Worm (Caenorhabditis elegans) whole organism, midembryonic: ENCODE measurements around the gene cdc-37.
A peak's percentile ranks its signal among the peaks of the same experiment; 100 is the strongest.
"Not testable (repeated sequence)": the region's sequence is repeated elsewhere in the genome, so short reads cannot be mapped to it uniquely, and the experiment has no call there.

Experiments used
- T22C8.4 ChIP-seq: fragments of 200-800 bp; sonication (Bioruptor generic); IDR thresholded peaks from 2 replicates; pipeline ENCODE4 v1.3.6; 2022; ENCODE audit warnings: missing genetic modification characterization, missing compliant biosample characterization
- cog-1 ChIP-seq: sonication (generic microtip); optimal IDR thresholded peaks from 2 replicates; lab custom pipeline; 2016; ENCODE audit warnings: missing genetic modification characterization, missing compliant biosample characterization
- flt-1 ChIP-seq: fragments of 200-800 bp; sonication (Bioruptor generic); IDR thresholded peaks from 2 replicates; pipeline ENCODE4 v1.3.6; 2022; ENCODE audit warnings: missing genetic modification characterization, missing compliant biosample characterization
- klf-2 ChIP-seq: fragments of 200-800 bp; sonication (Bioruptor generic); conservative IDR thresholded peaks from 2 replicates; pipeline ENCODE4 v1.3.6; 2022; ENCODE audit warnings: missing genetic modification reagents, missing genetic modification characterization, missing compliant biosample characterization
- med-1 ChIP-seq: sonication (generic microtip); optimal IDR thresholded peaks from 2 replicates; lab custom pipeline; 2017; ENCODE audit warnings: missing genetic modification characterization, mild to moderate bottlenecking, missing compliant biosample characterization, antibody characterized with exemption, missing genetic modification reagents; ENCODE audit not compliant: insufficient read depth
- ref-1 ChIP-seq: fragments of 200-800 bp; sonication (Bioruptor generic); conservative IDR thresholded peaks from 2 replicates; pipeline ENCODE4 v1.3.6; 2022; ENCODE audit warnings: missing genetic modification reagents, missing genetic modification characterization, missing compliant biosample characterization
- tab-1 ChIP-seq: fragments of 200-800 bp; sonication (Bioruptor generic); IDR thresholded peaks from 2 replicates; pipeline ENCODE4 v1.3.6; 2022; ENCODE audit warnings: missing genetic modification characterization, missing compliant biosample characterization
- ztf-23 ChIP-seq: fragments of 200-800 bp; sonication (Bioruptor generic); IDR thresholded peaks from 2 replicates; pipeline ENCODE4 v1.3.6; 2022; ENCODE audit warnings: missing genetic modification reagents, missing genetic modification characterization, missing compliant biosample characterization
- ztf-29 ChIP-seq: fragments of 200-800 bp; sonication (Bioruptor generic); IDR thresholded peaks from 2 replicates; pipeline ENCODE4 v1.3.6; 2022; ENCODE audit warnings: missing genetic modification reagents, missing genetic modification characterization, missing compliant biosample characterization

The cdc-37 gene

ce11 chrII:608757-609156 lies 28.4 kb upstream of the cdc-37 start, which contains the start of gene W04H10.1:
TSS of gene W04H10.1 (plus strand) at chrII:609057.
- TF ChIP-seq ztf-23 (GFP tag; lab: Robert Waterston, UW) (no peak), klf-2 (GFP tag; lab: Robert Waterston, UW) (no peak), flt-1 (GFP tag; lab: Robert Waterston, UW) (no peak), tab-1 (GFP tag; lab: Robert Waterston, UW) (no peak), ztf-29 (GFP tag; lab: Robert Waterston, UW) (no peak), T22C8.4 (GFP tag; lab: Robert Waterston, UW) (no peak), cog-1 (no peak), ref-1 (no peak), med-1 (no peak)

ce11 chrII:608341-608740 lies 27.9 kb upstream of the cdc-37 start, which contains the start of gene W04H10.6:
TSS of gene W04H10.6 (minus strand) at chrII:608441.
- TF ChIP-seq flt-1 (GFP tag; lab: Robert Waterston, UW): no peak
- TF ChIP-seq med-1: no peak
- TF ChIP-seq tab-1 (GFP tag; lab: Robert Waterston, UW): no peak
- TF ChIP-seq ztf-23 (GFP tag; lab: Robert Waterston, UW): no peak
- no peak for TF ChIP-seq cog-1
- TF ChIP-seq klf-2 (GFP tag; lab: Robert Waterston, UW): no peak
- TF ChIP-seq T22C8.4 (GFP tag; lab: Robert Waterston, UW): no peak
- no peak for TF ChIP-seq ztf-29 (GFP tag; lab: Robert Waterston, UW)
- TF ChIP-seq ref-1: no peak

DNA sequence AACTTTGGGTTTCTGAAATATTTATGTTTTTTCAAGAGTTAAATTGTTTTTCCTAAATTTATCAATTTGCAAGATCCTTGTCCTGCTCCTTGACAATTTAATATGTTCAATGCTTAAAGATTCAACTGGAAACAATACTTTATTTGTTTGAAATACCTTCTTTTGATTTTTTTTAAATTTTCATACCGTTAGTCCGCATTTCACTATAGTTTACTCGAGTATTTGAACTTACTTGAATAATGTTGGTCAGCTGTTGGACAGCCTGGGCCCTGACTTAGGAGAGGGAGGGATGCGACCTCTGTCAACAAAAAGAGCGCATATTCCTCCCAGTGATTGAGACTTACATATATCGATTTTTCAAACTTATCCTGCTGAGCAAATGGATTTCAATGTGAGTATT lies 25.6 kb upstream of the cdc-37 start, which contains the start of gene W04H10.5:
Gene W04H10.5 (plus strand): TSS at position 301 of the 400 bp plus-strand sequence.
- TF ChIP-seq flt-1 (GFP tag; lab: Robert Waterston, UW): no peak
- TF ChIP-seq T22C8.4 (GFP tag; lab: Robert Waterston, UW): no peak

DNA sequence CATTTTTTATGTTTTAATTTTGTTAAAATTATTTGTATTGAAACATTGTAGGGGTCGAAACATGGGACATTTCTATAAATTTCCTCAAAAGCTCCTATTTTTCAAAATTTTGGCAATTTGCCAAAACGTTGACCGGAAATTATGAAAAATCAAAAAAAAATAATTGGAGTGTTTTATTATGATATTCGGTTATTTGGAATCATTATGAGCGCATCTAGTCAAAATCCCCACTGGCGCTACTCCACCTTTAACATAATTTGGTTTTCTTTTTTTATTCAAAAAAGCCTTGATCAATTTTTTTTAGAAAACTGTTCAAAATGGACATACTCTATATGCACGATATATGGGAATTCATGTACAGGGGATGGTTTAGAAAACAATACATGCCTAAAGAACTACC lies 24.9 kb upstream of the cdc-37 start, which contains the start of gene W04H10.2:
Gene W04H10.2 (plus strand): TSS at position 301 of the 400 bp plus-strand sequence.
- no peak for TF ChIP-seq T22C8.4 (GFP tag; lab: Robert Waterston, UW)
- no peak for TF ChIP-seq ref-1
- TF ChIP-seq flt-1 (GFP tag; lab: Robert Waterston, UW): no peak
- TF ChIP-seq klf-2 (GFP tag; lab: Robert Waterston, UW): no peak
- TF ChIP-seq med-1: no peak

ce11 chrII:602969-603368 lies 22.6 kb upstream of the cdc-37 start:
- TF ChIP-seq tab-1 (GFP tag; lab: Robert Waterston, UW) (no peak), med-1 (no peak), ztf-29 (GFP tag; lab: Robert Waterston, UW) (no peak), flt-1 (GFP tag; lab: Robert Waterston, UW) (no peak), cog-1 (peak; percentile 64), klf-2 (GFP tag; lab: Robert Waterston, UW) (no peak)

DNA sequence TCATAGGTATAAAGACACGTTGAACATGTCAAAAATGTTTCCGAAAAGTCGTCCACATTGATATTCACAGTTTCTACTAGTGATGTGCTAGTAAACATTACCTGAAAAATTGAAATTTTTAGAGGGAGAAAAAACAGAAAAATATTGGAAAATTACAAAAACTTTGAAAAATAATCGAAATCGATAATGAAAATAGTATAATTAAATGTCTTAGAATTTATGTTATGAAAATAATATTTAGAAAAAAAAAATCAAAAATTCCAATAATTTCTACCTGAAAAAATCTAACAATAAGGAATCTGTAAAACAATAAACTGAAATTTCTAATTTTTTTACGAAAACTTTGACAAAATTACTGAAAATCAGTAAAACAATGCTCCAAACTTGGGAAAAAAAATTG lies 21.6 kb upstream of the cdc-37 start, which contains the start of gene nhl-3:
Gene nhl-3 (minus strand): TSS at position 101 of the 400 bp plus-strand sequence.
- TF ChIP-seq cog-1: no peak

- peak; percentile 43 for TF ChIP-seq cog-1
- TF ChIP-seq ref-1: no peak
Measured at ce11 chrII:601305-601704, 20.9 kb upstream of the cdc-37 start.

ce11 chrII:596702-597101 lies 16.3 kb upstream of the cdc-37 start:
- TF ChIP-seq klf-2 (GFP tag; lab: Robert Waterston, UW) (no peak), ref-1 (no peak), T22C8.4 (GFP tag; lab: Robert Waterston, UW) (no peak), ztf-29 (GFP tag; lab: Robert Waterston, UW) (no peak), med-1 (no peak), tab-1 (GFP tag; lab: Robert Waterston, UW) (no peak)

DNA sequence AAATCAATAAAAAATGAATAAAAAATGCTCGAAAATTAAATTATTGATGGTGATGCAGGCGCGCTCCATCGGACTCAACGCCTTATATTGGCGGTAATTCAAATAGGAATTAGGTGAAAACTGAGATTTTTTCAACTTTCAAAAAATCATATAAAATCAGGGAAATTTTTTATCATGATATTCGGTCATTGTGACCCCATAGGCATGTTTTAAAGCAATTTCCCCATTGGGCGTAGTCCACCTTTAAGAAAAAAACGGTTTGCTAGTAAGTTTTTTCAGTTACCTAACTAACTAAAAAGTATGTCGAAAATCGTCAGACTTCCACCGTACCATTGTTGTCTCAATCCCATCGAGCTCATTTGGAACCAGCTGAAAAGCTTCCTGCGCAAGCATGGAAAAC lies 12.8 kb upstream of the cdc-37 start, which contains the start of gene W08F4.1:
Gene W08F4.1 (plus strand): TSS at position 301 of the 400 bp plus-strand sequence.
- not testable (repeated sequence) for TF ChIP-seq ztf-23, tab-1, klf-2 (GFP tag; lab: Robert Waterston, UW)

DNA sequence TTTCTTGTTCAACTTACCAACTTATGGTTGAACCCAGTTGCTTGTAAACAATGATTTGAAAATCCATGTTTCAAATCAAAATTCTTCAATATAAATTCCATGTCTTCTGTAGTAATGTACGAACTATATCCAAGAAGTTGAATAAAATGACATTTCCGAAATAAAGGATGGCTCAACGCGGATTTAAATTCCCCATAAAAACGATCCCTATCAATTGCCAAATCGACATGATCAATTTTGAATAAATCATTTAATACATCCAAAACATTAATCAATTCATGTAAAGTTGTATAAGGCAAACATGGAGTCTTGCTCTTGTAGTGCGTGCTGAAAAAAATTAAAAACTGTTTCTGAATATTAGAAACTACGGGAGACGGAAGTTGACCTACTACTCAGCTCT lies 10.7 kb upstream of the cdc-37 start, which contains the start of gene W08F4.10:
Gene W08F4.10 (minus strand): TSS at position 101 of the 400 bp plus-strand sequence.
- TF ChIP-seq klf-2 (GFP tag; lab: Robert Waterston, UW): no peak
- TF ChIP-seq tab-1 (GFP tag; lab: Robert Waterston, UW): no peak
- no peak for TF ChIP-seq ztf-29 (GFP tag; lab: Robert Waterston, UW)
- no peak for TF ChIP-seq ztf-23 (GFP tag; lab: Robert Waterston, UW)
- TF ChIP-seq cog-1: no peak
- TF ChIP-seq med-1: no peak
- no peak for TF ChIP-seq ref-1
- TF ChIP-seq T22C8.4 (GFP tag; lab: Robert Waterston, UW): no peak
- no peak for TF ChIP-seq flt-1 (GFP tag; lab: Robert Waterston, UW)

DNA sequence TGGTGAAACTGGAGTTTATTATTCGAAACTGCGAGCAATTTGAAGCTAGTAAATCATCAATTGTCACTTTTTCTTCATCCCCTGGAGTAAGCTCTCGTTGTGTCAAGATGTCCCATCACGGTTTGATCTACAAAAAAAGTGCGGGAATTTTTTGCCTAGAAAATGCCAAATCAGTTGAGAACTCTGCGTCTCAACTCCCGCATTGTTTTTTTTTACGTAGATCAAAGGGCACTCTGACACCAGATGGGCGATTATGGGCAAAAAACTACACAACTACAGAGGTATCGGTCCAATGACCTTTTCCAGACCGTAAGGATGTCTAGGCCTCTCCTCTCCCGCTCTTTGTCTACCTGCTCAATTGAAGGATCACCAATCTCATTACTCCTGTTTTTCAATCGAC lies 7.1 kb upstream of the cdc-37 start, which contains the start of gene fbxb-34:
Gene fbxb-34 (plus strand): TSS at position 301 of the 400 bp plus-strand sequence.
- TF ChIP-seq ztf-29 (GFP tag; lab: Robert Waterston, UW) (no peak), klf-2 (GFP tag; lab: Robert Waterston, UW) (no peak), ztf-23 (GFP tag; lab: Robert Waterston, UW) (no peak), T22C8.4 (GFP tag; lab: Robert Waterston, UW) (no peak), cog-1 (no peak), tab-1 (GFP tag; lab: Robert Waterston, UW) (no peak), ref-1 (no peak), flt-1 (GFP tag; lab: Robert Waterston, UW) (no peak), med-1 (no peak)
